Worm (Caenorhabditis elegans) whole organism, young adult: ENCODE results near the gene ZC262.13.
A peak's percentile ranks its signal among the peaks of the same experiment; 100 is the strongest.

ENCODE experiments used
- B0035.1 ChIP-seq: sonication (generic microtip); optimal IDR thresholded peaks from 2 replicates; lab custom pipeline; 2016; ENCODE audit warnings: missing genetic modification characterization, mild to moderate bottlenecking, missing compliant biosample characterization, missing genotype, missing genetic modification reagents
- C06A6.2 ChIP-seq: fragments of 200-800 bp; sonication (Bioruptor generic); conservative IDR thresholded peaks from 2 replicates; pipeline ENCODE4 v1.3.6; 2022; ENCODE audit warnings: missing genetic modification characterization, missing compliant biosample characterization
- F23B12.7 ChIP-seq: sonication (generic microtip); optimal IDR thresholded peaks from 2 replicates; lab custom pipeline; 2017; ENCODE audit warnings: missing genetic modification characterization, mild to moderate bottlenecking, missing compliant biosample characterization, antibody characterized with exemption, moderate library complexity; ENCODE audit not compliant: insufficient read depth
- F33H1.4 ChIP-seq: fragments of 200-800 bp; sonication (Bioruptor generic); IDR thresholded peaks from 2 replicates; pipeline ENCODE4 v1.3.6; 2022; ENCODE audit warnings: missing genetic modification reagents, missing genetic modification characterization, missing compliant biosample characterization
- F52B5.7 ChIP-seq: sonication (generic microtip); optimal IDR thresholded peaks from 2 replicates; lab custom pipeline; 2016; ENCODE audit warnings: mild to moderate bottlenecking, missing genetic modification characterization, missing compliant biosample characterization
- F55B11.4 ChIP-seq: sonication (generic microtip); optimal IDR thresholded peaks from 2 replicates; lab custom pipeline; 2016; ENCODE audit warnings: missing compliant biosample characterization, missing genetic modification characterization, borderline replicate concordance; ENCODE audit not compliant: insufficient read depth
- F57C9.4 ChIP-seq: sonication (generic microtip); optimal IDR thresholded peaks from 2 replicates; lab custom pipeline; 2017; ENCODE audit warnings: mild to moderate bottlenecking, missing genetic modification characterization, missing compliant biosample characterization
- T26A5.8 ChIP-seq: sonication (generic microtip); optimal IDR thresholded peaks from 2 replicates; lab custom pipeline; 2016; ENCODE audit warnings: missing genetic modification characterization, missing compliant biosample characterization
- akir-1 ChIP-seq: fragments of 200-800 bp; sonication (Bioruptor generic); optimal IDR thresholded peaks from 2 replicates; lab custom pipeline; 2018; ENCODE audit warnings: mild to moderate bottlenecking, missing genetic modification characterization, moderate library complexity, missing compliant biosample characterization
- ama-1 ChIP-seq, 3 experiments: fragments of 150-350 bp in 1 of 3; sonication (generic microtip) in 2 of 3; optimal IDR thresholded peaks; 2 replicates each; lab custom pipeline; 2014 to 2018; ENCODE audit warnings: missing biosample characterization in 2 of 3, missing genetic modification characterization in 2 of 3, missing genetic modification reagents in 2 of 3
- attf-5 ChIP-seq: fragments of 200-800 bp; sonication (Bioruptor generic); optimal IDR thresholded peaks from 2 replicates; lab custom pipeline; 2018; ENCODE audit warnings: mild to moderate bottlenecking, missing genetic modification characterization, missing compliant biosample characterization
- attf-6 ChIP-seq: fragments of 200-800 bp; sonication (Bioruptor generic); IDR thresholded peaks from 2 replicates; pipeline ENCODE4 v1.3.6; 2022; ENCODE audit warnings: missing genetic modification reagents, missing genetic modification characterization, missing compliant biosample characterization
- bed-2 ChIP-seq: fragments of 200-800 bp; sonication (Bioruptor generic); IDR thresholded peaks from 2 replicates; pipeline ENCODE4 v1.3.6; 2022; ENCODE audit warnings: missing genetic modification reagents, missing genetic modification characterization, missing compliant biosample characterization
- cebp-2 ChIP-seq: fragments of 200-800 bp; sonication (Bioruptor generic); IDR thresholded peaks from 2 replicates; pipeline ENCODE4 v1.3.6; 2022; ENCODE audit warnings: missing genetic modification characterization, missing compliant biosample characterization
- ceh-91 ChIP-seq: fragments of 200-800 bp; sonication (Bioruptor generic); IDR thresholded peaks from 2 replicates; pipeline ENCODE4 v1.3.6; 2022; ENCODE audit warnings: missing genetic modification reagents, missing genetic modification characterization, missing compliant biosample characterization
- die-1 ChIP-seq: sonication (generic microtip); optimal IDR thresholded peaks from 2 replicates; lab custom pipeline; 2016; ENCODE audit warnings: missing genotype, mild to moderate bottlenecking, missing genetic modification characterization, missing compliant biosample characterization
- dpl-1 ChIP-seq: fragments of 150-350 bp; optimal IDR thresholded peaks from 2 replicates; lab custom pipeline; 2014; ENCODE audit warnings: missing biosample characterization, missing genetic modification reagents, missing genetic modification characterization
- efl-1 ChIP-seq: fragments of 150-350 bp; optimal IDR thresholded peaks from 2 replicates; lab custom pipeline; 2014; ENCODE audit warnings: missing biosample characterization, missing genetic modification reagents, missing genetic modification characterization
- gei-17 ChIP-seq: fragments of 200-800 bp; sonication (Bioruptor generic); optimal IDR thresholded peaks from 2 replicates; lab custom pipeline; 2018; ENCODE audit warnings: mild to moderate bottlenecking, missing genetic modification characterization, missing compliant biosample characterization
- hlh-12 ChIP-seq: sonication (generic microtip); optimal IDR thresholded peaks from 2 replicates; lab custom pipeline; 2016; ENCODE audit warnings: missing genetic modification characterization, missing compliant biosample characterization
- hmg-1.2 ChIP-seq: fragments of 200-800 bp; sonication (Bioruptor generic); IDR thresholded peaks from 2 replicates; pipeline ENCODE4 v1.3.6; 2022; ENCODE audit warnings: missing genetic modification reagents, missing genetic modification characterization, missing compliant biosample characterization
- let-526 ChIP-seq: fragments of 200-800 bp; sonication (Bioruptor generic); IDR thresholded peaks from 2 replicates; pipeline ENCODE4 v1.3.6; 2022; ENCODE audit warnings: missing genetic modification reagents, missing genetic modification characterization, missing compliant biosample characterization
- lsl-1 ChIP-seq: fragments of 200-800 bp; sonication (Bioruptor generic); optimal IDR thresholded peaks from 2 replicates; lab custom pipeline; 2018; ENCODE audit warnings: mild to moderate bottlenecking, missing genetic modification characterization, moderate library complexity, missing compliant biosample characterization
- madf-6 ChIP-seq: fragments of 200-800 bp; sonication (Bioruptor generic); IDR thresholded peaks from 2 replicates; pipeline ENCODE4 v1.3.6; 2022; ENCODE audit warnings: missing genetic modification reagents, missing genetic modification characterization, missing compliant biosample characterization
- mel-28 ChIP-seq: sonication (generic microtip); optimal IDR thresholded peaks from 2 replicates; lab custom pipeline; 2016; ENCODE audit warnings: borderline replicate concordance, mild to moderate bottlenecking, missing genetic modification characterization, missing compliant biosample characterization
- sdz-38 ChIP-seq: sonication (generic microtip); optimal IDR thresholded peaks from 2 replicates; lab custom pipeline; 2016; ENCODE audit warnings: missing genotype, missing genetic modification characterization, missing compliant biosample characterization
- sea-2 ChIP-seq: fragments of 200-800 bp; sonication (Bioruptor generic); IDR thresholded peaks from 2 replicates; pipeline ENCODE4 v1.3.6; 2022; ENCODE audit warnings: missing genetic modification characterization, missing compliant biosample characterization
- snpc-1.1 ChIP-seq: sonication (generic microtip); optimal IDR thresholded peaks from 2 replicates; lab custom pipeline; 2017; ENCODE audit warnings: missing genetic modification characterization, mild to moderate bottlenecking, missing compliant biosample characterization, antibody characterized with exemption, moderate library complexity, missing genotype, missing genetic modification reagents; ENCODE audit not compliant: insufficient read depth
- tbx-9 ChIP-seq: sonication (generic microtip); optimal IDR thresholded peaks from 2 replicates; lab custom pipeline; 2016; ENCODE audit warnings: borderline replicate concordance, missing genetic modification characterization, inconsistent platforms, missing compliant biosample characterization
- zim-3 ChIP-seq: sonication (generic microtip); optimal IDR thresholded peaks from 2 replicates; lab custom pipeline; 2017; ENCODE audit warnings: mild to moderate bottlenecking, missing genetic modification characterization, moderate library complexity, missing compliant biosample characterization
- ztf-6 ChIP-seq: fragments of 200-800 bp; sonication (Bioruptor generic); IDR thresholded peaks from 2 replicates; pipeline ENCODE4 v1.3.6; 2022; ENCODE audit warnings: missing genetic modification reagents, missing genetic modification characterization, missing compliant biosample characterization

ZC262.13 gene

DNA sequence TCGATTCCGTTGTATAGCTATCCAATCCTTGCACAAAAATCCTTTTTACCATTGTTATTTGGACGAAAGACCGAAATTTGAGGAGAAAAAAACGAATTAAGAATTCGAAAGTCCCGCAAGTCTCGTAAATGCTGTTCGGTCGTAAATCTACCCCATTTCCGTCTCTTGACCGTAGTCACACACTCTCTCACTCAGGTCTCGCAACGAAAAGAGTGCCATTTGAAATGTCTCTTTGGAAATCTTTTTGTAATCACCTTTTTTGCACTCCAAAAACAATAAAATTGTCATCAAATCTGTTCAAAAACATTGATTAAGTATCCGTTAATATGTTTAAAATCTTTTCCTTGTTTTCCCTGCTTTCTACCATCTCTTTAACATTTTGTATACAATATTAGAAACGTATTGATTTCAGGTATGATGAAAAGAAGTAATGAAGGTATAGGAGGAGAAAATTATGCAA lies 32.2 kb downstream of the ZC262.13 start, which contains the start of the genes R05D3.8 and rfp-1 (continued):
- TF ChIP-seq tbx-9 (tag; lab: Kevin White, UChicago), result no peak
- peak; percentile 95 for TF ChIP-seq F33H1.4
- no peak for TF ChIP-seq F55B11.4 (tag; lab: Kevin White, UChicago)
- TF ChIP-seq F23B12.7 (tag; lab: Kevin White, UChicago), result peak; percentile 84
- TF ChIP-seq ztf-6, result no peak
- TF ChIP-seq attf-5, result peak; percentile 71
- no peak for TF ChIP-seq attf-6 (GFP tag; lab: Robert Waterston, UW)
- peak; percentile 87 for TF ChIP-seq madf-6 (GFP tag; lab: Robert Waterston, UW)
- no peak for TF ChIP-seq hlh-12 (tag; lab: Kevin White, UChicago)
- TF ChIP-seq T26A5.8 (tag; lab: Kevin White, UChicago), result no peak

DNA sequence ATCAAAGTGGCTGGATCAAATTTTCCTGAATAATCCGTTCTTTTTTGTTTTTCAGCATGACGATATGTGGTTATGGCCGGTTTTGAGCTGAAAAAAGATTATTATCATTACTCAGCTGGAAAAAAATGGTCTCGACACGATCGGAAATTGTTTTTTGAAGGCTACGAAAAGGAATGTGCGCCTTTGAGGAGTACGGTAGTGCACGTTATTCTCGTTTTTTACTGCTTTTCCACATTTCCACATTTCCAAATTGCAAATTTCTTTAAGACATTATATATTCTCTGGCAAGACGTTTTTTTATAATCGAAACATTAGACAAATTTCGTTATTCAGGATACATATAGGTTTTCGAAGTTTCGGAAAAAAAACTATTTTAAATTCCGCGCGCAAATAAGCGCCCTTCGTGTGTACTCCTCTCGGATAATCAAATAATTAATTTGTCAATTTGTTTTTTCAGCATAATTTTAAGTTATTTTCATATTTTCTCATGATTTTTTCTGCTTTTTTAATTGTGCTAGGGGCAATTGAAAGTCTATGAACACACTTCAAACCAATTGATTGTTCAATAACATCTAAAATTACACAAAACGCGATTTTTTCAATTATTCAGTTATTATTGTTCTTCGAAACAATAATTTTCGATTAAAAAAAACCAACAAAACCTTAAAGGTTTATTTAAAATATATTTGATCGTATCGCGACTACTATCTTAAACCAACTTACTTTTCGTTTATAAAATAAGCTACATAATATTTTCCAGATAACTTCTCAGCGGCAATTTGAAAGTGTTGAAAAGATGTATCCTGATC lies 37.4 kb downstream of the ZC262.13 start, which contains the start of gene R05D3.3:
Gene R05D3.3 (plus strand): TSS at position 759 of the 809 bp plus-strand sequence.
- TF ChIP-seq sea-2, result no peak
- TF ChIP-seq ceh-91 (GFP tag; lab: Robert Waterston, UW), result peak; percentile 84
- peak; percentile 44 for TF ChIP-seq madf-6 (GFP tag; lab: Robert Waterston, UW)
- peak; percentile 1 for TF ChIP-seq efl-1 (GFP tag; lab: Kevin White, UChicago)
- no peak for TF ChIP-seq mel-28 (tag; lab: Kevin White, UChicago)
- no peak for TF ChIP-seq hmg-1.2 (GFP tag; lab: Robert Waterston, UW)
- no peak for TF ChIP-seq zim-3 (tag; lab: Kevin White, UChicago)
- TF ChIP-seq F33H1.4, result peak; percentile 55; the same call in 1 of the 2 replicates
- no peak for TF ChIP-seq cebp-2 (GFP tag; lab: Robert Waterston, UW)
- TF ChIP-seq bed-2, result no peak
- peak; percentile 74 for TF ChIP-seq lsl-1 (GFP tag; lab: Kevin White, UChicago)

DNA sequence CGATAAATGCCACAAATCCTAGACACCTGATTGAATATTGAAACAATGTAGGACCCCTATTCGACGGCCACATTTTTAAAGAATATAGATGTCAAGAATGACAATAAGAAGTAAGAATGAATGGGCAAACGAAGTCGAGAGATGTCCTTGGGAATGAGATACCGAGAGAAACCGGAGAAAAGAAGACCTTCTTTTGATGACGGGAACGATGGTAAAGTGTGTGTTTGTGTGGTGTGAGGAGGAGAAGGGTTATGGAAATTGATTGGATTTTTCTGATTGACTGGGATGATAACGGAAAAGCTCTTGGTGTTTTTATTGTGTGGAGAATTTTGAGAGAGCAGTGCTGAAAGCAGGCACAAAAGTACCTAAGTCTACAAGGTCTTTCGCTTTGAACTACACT lies 42.6 kb downstream of the ZC262.13 start, which contains the start of gene R05D3.9:
Gene R05D3.9 (minus strand): TSS at position 101 of the 400 bp plus-strand sequence.
- TF ChIP-seq gei-17 (GFP tag; lab: Kevin White, UChicago) (no peak), B0035.1 (tag; lab: Kevin White, UChicago) (no peak), ama-1 (optimal IDR thresholded peaks at IDR 0.05; lab: Kevin White, UChicago) (no peak), ama-1 (GFP tag; optimal IDR thresholded peaks at IDR 0.05; lab: Kevin White, UChicago) (no peak), sdz-38 (no peak), snpc-1.1 (no peak), F52B5.7 (tag; lab: Kevin White, UChicago) (no peak), C06A6.2 (GFP tag; lab: Robert Waterston, UW) (no peak)
- TF ChIP-seq, all 124 proteins: peak for 0

DNA sequence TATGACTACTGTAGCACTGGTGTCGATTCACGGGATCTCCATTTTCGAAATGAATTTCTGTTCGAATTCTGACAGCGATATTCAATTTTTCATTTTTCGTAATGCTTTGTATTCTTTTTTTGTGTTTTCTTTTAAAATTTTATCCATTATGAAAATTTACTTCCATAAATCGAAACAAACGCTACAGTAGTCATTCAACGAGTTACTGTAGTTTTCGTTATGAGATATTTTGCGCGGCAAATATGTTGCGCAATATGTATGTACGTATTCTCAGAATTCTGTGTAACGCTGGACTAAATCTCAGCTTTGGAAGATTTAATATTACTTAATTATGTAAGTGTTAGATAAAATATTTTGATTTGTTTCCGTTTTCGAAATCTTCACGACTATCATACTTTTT lies 43.2 kb downstream of the ZC262.13 start:
- TF ChIP-seq F57C9.4 (tag; lab: Kevin White, UChicago) (no peak), die-1 (tag; lab: Kevin White, UChicago) (no peak), let-526 (GFP tag; lab: Robert Waterston, UW) (no peak), dpl-1 (no peak), akir-1 (GFP tag; lab: Kevin White, UChicago) (no peak)
